Worm (Caenorhabditis elegans) whole organism, L3 larva: ENCODE results near the gene C04E12.5.
A peak's percentile ranks its signal among the peaks of the same experiment; 100 is the strongest.

Source experiments
- R02D3.7 ChIP-seq: fragments of 150-350 bp; optimal IDR thresholded peaks from 2 replicates; lab custom pipeline; 2014; ENCODE audit warnings: missing biosample characterization, missing genetic modification characterization
- ama-1 ChIP-seq: fragments of 150-350 bp; optimal IDR thresholded peaks from 2 replicates; lab custom pipeline; 2018
- egl-5 ChIP-seq: fragments of 150-350 bp; optimal IDR thresholded peaks from 2 replicates; lab custom pipeline; 2017; ENCODE audit warnings: missing biosample characterization, missing genetic modification reagents, missing genetic modification characterization, inconsistent platforms
- elt-1 ChIP-seq: fragments of 150-350 bp; optimal IDR thresholded peaks from 2 replicates; lab custom pipeline; 2014; ENCODE audit warnings: missing biosample characterization, missing genetic modification characterization
- jun-1 ChIP-seq: fragments of 150-350 bp; optimal IDR thresholded peaks from 2 replicates; lab custom pipeline; 2014; ENCODE audit warnings: missing biosample characterization, missing genetic modification reagents, missing genetic modification characterization
- lin-15B ChIP-seq: fragments of 150-350 bp; optimal IDR thresholded peaks from 2 replicates; lab custom pipeline; 2014; ENCODE audit warnings: missing biosample characterization, missing genetic modification characterization
- lsy-12 ChIP-seq: sonication (generic microtip); optimal IDR thresholded peaks from 2 replicates; lab custom pipeline; 2016; ENCODE audit warnings: mild to moderate bottlenecking, missing genetic modification characterization, missing compliant biosample characterization
- nhr-11 ChIP-seq: fragments of 150-350 bp; optimal IDR thresholded peaks from 2 replicates; lab custom pipeline; 2014; ENCODE audit warnings: missing biosample characterization, missing genetic modification characterization
- nhr-237 ChIP-seq: fragments of 150-350 bp; optimal IDR thresholded peaks from 2 replicates; lab custom pipeline; 2014; ENCODE audit warnings: missing biosample characterization, missing genetic modification characterization
- nhr-77 ChIP-seq: fragments of 150-350 bp; optimal IDR thresholded peaks from 2 replicates; lab custom pipeline; 2014; ENCODE audit warnings: missing biosample characterization, missing genetic modification characterization
- skn-1 ChIP-seq: fragments of 150-350 bp; optimal IDR thresholded peaks from 2 replicates; lab custom pipeline; 2014; ENCODE audit warnings: missing biosample characterization, missing genetic modification characterization
- snpc-4 ChIP-seq: fragments of 150-350 bp; optimal IDR thresholded peaks from 2 replicates; lab custom pipeline; 2014; ENCODE audit warnings: missing biosample characterization, missing genetic modification characterization
- unc-39 ChIP-seq: sonication (generic microtip); optimal IDR thresholded peaks from 4 replicates; lab custom pipeline; 2017; ENCODE audit warnings: missing biosample characterization, missing genetic modification characterization
- ztf-11 ChIP-seq: fragments of 150-350 bp; optimal IDR thresholded peaks from 2 replicates; lab custom pipeline; 2014; ENCODE audit warnings: missing biosample characterization, missing genetic modification characterization

DNA sequence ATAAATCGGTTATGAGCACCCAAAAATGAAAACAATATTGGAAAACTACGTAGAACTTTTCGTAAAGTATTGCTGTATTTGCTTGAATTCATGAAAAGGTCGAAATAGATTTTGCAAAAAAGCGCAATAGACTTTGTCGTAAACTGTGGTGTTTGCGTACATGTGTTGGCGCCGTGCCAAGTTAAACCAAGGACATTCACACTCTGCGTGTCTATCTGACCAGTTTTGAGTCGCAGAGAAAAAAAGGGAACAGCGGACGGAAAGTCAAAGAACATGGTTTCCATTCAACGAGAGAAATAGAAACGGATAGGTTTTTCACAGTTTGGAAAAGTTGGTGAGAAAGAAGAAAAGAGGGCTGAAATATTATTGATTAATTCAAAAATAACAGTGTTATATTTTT is 32.6 kb downstream of the C04E12.5 start:
- TF ChIP-seq unc-39 = no peak
- peak; percentile 66 for TF ChIP-seq nhr-11 (tag; lab: Kevin White, UChicago)
- TF ChIP-seq R02D3.7 (tag; lab: Kevin White, UChicago) = peak; percentile 13
- TF ChIP-seq lin-15B (tag; lab: Kevin White, UChicago) = peak; percentile 67
- TF ChIP-seq jun-1 (tag; lab: Kevin White, UChicago) = peak; percentile 82
- TF ChIP-seq elt-1 = peak; percentile 64
- TF ChIP-seq skn-1 (tag; lab: Kevin White, UChicago) = no peak
- no peak for TF ChIP-seq nhr-237 (tag; lab: Kevin White, UChicago)
- TF ChIP-seq nhr-77 (tag; lab: Kevin White, UChicago) = no peak
- TF ChIP-seq lsy-12 = peak; percentile 28
- peak; percentile 73 for TF ChIP-seq egl-5 (tag; lab: Kevin White, UChicago)
- no peak for TF ChIP-seq ztf-11 (tag; lab: Kevin White, UChicago)
- peak; percentile 69 for TF ChIP-seq snpc-4 (tag; lab: Kevin White, UChicago)
- TF ChIP-seq ama-1 (lab: Kevin White, UChicago) = no peak
